Worm (Caenorhabditis elegans) whole organism, mixed stage, embryonic: ENCODE results near the gene C54F6.6.

Experiments used
- ceh-39 ChIP-seq: fragments of 150-350 bp; optimal IDR thresholded peaks from 2 replicates; lab custom pipeline; 2014; ENCODE audit warnings: missing biosample characterization, missing genetic modification characterization
- ceh-43 ChIP-seq: fragments of 200-800 bp; sonication (Bioruptor generic); optimal IDR thresholded peaks from 2 replicates; lab custom pipeline; 2018; ENCODE audit warnings: mild to moderate bottlenecking, missing genetic modification characterization, moderate library complexity, missing compliant biosample characterization
- ceh-83 ChIP-seq: fragments of 200-800 bp; sonication (Bioruptor generic); optimal IDR thresholded peaks from 2 replicates; lab custom pipeline; 2018; ENCODE audit warnings: mild to moderate bottlenecking, missing genetic modification characterization, missing compliant biosample characterization
- ces-1 ChIP-seq: fragments of 150-350 bp; optimal IDR thresholded peaks from 2 replicates; lab custom pipeline; 2014; ENCODE audit warnings: missing biosample characterization, missing genetic modification reagents, missing genetic modification characterization
- cnd-1 ChIP-seq: fragments of 200-800 bp; sonication (Bioruptor generic); optimal IDR thresholded peaks from 2 replicates; lab custom pipeline; 2018; ENCODE audit warnings: mild to moderate bottlenecking, missing genetic modification characterization, missing compliant biosample characterization
- drap-1 ChIP-seq: fragments of 200-800 bp; sonication (Bioruptor generic); optimal IDR thresholded peaks from 3 replicates; lab custom pipeline; 2018; ENCODE audit warnings: mild to moderate bottlenecking, missing genetic modification characterization, missing compliant biosample characterization
- elt-1 ChIP-seq: sonication (generic microtip); optimal IDR thresholded peaks from 2 replicates; lab custom pipeline; 2017; ENCODE audit warnings: missing genetic modification characterization, mild to moderate bottlenecking, missing compliant biosample characterization, antibody characterized with exemption, moderate library complexity, borderline replicate concordance; ENCODE audit not compliant: insufficient read depth
- flh-1 ChIP-seq: fragments of 200-800 bp; sonication (Bioruptor generic); optimal IDR thresholded peaks from 2 replicates; lab custom pipeline; 2018; ENCODE audit warnings: mild to moderate bottlenecking, missing genetic modification characterization, moderate library complexity, missing compliant biosample characterization
- ham-2 ChIP-seq: fragments of 200-800 bp; sonication (Bioruptor generic); optimal IDR thresholded peaks from 2 replicates; lab custom pipeline; 2018; ENCODE audit warnings: mild to moderate bottlenecking, missing genetic modification characterization, missing compliant biosample characterization
- hlh-1 ChIP-seq: fragments of 150-350 bp; optimal IDR thresholded peaks from 2 replicates; lab custom pipeline; 2014; ENCODE audit warnings: missing biosample characterization, missing genetic modification reagents, missing genetic modification characterization
- lin-13 ChIP-seq: fragments of 150-350 bp; optimal IDR thresholded peaks from 2 replicates; lab custom pipeline; 2014; ENCODE audit warnings: missing biosample characterization, missing genetic modification characterization
- lin-32 ChIP-seq: fragments of 200-800 bp; sonication (Bioruptor generic); optimal IDR thresholded peaks from 2 replicates; lab custom pipeline; 2018; ENCODE audit warnings: mild to moderate bottlenecking, missing genetic modification characterization, missing compliant biosample characterization
- lsy-2 ChIP-seq: fragments of 150-350 bp; optimal IDR thresholded peaks from 2 replicates; lab custom pipeline; 2014; ENCODE audit warnings: missing biosample characterization, missing genetic modification characterization
- mab-5 ChIP-seq: fragments of 150-350 bp; optimal IDR thresholded peaks from 2 replicates; lab custom pipeline; 2014; ENCODE audit warnings: missing biosample characterization, missing genetic modification characterization
- mep-1 ChIP-seq: fragments of 150-350 bp; optimal IDR thresholded peaks from 2 replicates; lab custom pipeline; 2017; ENCODE audit warnings: missing biosample characterization, missing genetic modification reagents, missing genetic modification characterization, inconsistent platforms
- mls-2 ChIP-seq: sonication (generic microtip); optimal IDR thresholded peaks from 2 replicates; lab custom pipeline; 2016; ENCODE audit warnings: mild to moderate bottlenecking, missing genetic modification characterization, moderate library complexity, missing compliant biosample characterization
- nhr-12 ChIP-seq: fragments of 150-350 bp; optimal IDR thresholded peaks from 2 replicates; lab custom pipeline; 2014; ENCODE audit warnings: missing biosample characterization, missing genetic modification characterization
- nhr-2 ChIP-seq: fragments of 150-350 bp; optimal IDR thresholded peaks from 2 replicates; lab custom pipeline; 2014; ENCODE audit warnings: missing biosample characterization, missing genetic modification characterization
- nhr-237 ChIP-seq: fragments of 150-350 bp; optimal IDR thresholded peaks from 2 replicates; lab custom pipeline; 2014; ENCODE audit warnings: missing biosample characterization, missing genetic modification characterization
- nhr-28 ChIP-seq: fragments of 150-350 bp; optimal IDR thresholded peaks from 2 replicates; lab custom pipeline; 2014; ENCODE audit warnings: missing biosample characterization, missing genetic modification characterization
- nhr-76 ChIP-seq: sonication (generic microtip); optimal IDR thresholded peaks from 2 replicates; lab custom pipeline; 2017; ENCODE audit warnings: missing biosample characterization, missing genetic modification characterization
- pha-4 ChIP-seq: fragments of 150-350 bp; optimal IDR thresholded peaks from 2 replicates; lab custom pipeline; 2018; ENCODE audit warnings: missing biosample characterization, missing genetic modification reagents, missing genetic modification characterization
- sem-2 ChIP-seq: fragments of 200-800 bp; sonication (Bioruptor generic); optimal IDR thresholded peaks from 2 replicates; lab custom pipeline; 2018; ENCODE audit warnings: mild to moderate bottlenecking, missing genetic modification characterization, missing compliant biosample characterization
- snpc-4 ChIP-seq: fragments of 150-350 bp; optimal IDR thresholded peaks from 2 replicates; lab custom pipeline; 2014; ENCODE audit warnings: missing biosample characterization, missing genetic modification characterization
- sptf-1 ChIP-seq: sonication (generic microtip); optimal IDR thresholded peaks from 2 replicates; lab custom pipeline; 2017; ENCODE audit warnings: mild to moderate bottlenecking, missing genetic modification characterization, moderate library complexity, missing compliant biosample characterization
- tbx-8 ChIP-seq: fragments of 200-800 bp; sonication (Bioruptor generic); optimal IDR thresholded peaks from 2 replicates; lab custom pipeline; 2018; ENCODE audit warnings: mild to moderate bottlenecking, missing genetic modification characterization, moderate library complexity, missing compliant biosample characterization
- unc-39 ChIP-seq: fragments of 150-350 bp; optimal IDR thresholded peaks from 2 replicates; lab custom pipeline; 2014; ENCODE audit warnings: missing biosample characterization, missing genetic modification characterization
- unc-62 ChIP-seq: fragments of 150-350 bp; optimal IDR thresholded peaks from 2 replicates; lab custom pipeline; 2014; ENCODE audit warnings: missing biosample characterization, missing genetic modification reagents, missing genetic modification characterization
- zip-8 ChIP-seq: fragments of 150-350 bp; optimal IDR thresholded peaks from 2 replicates; lab custom pipeline; 2014; ENCODE audit warnings: missing biosample characterization, missing genetic modification characterization
- ztf-11 ChIP-seq: fragments of 150-350 bp; optimal IDR thresholded peaks from 2 replicates; lab custom pipeline; 2014; ENCODE audit warnings: missing biosample characterization, missing genetic modification characterization

The C54F6.6 gene

ce11 chrV:7487518-7487917 is 36.0 kb upstream of the C54F6.6 start, which contains the start of gene srbc-7:
Gene srbc-7 (minus strand): TSS chrV:7487618.
- no peak for TF ChIP-seq lin-13 (tag; lab: Kevin White, UChicago)
- TF ChIP-seq drap-1 (GFP tag; lab: Kevin White, UChicago), result no peak
- no peak for TF ChIP-seq ces-1 (GFP tag; lab: Kevin White, UChicago)
- TF ChIP-seq tbx-8 (GFP tag; lab: Kevin White, UChicago), result no peak
- no peak for TF ChIP-seq flh-1
- TF ChIP-seq elt-1 (tag; lab: Kevin White, UChicago), result no peak
- TF ChIP-seq ceh-39, result no peak
- no peak for TF ChIP-seq unc-39
- no peak for TF ChIP-seq nhr-28 (tag; lab: Kevin White, UChicago)
- no peak for TF ChIP-seq mab-5
- TF ChIP-seq sptf-1 (tag; lab: Kevin White, UChicago), result no peak
- TF ChIP-seq cnd-1 (tag; lab: Kevin White, UChicago), result no peak
- TF ChIP-seq nhr-237, result no peak
- no peak for TF ChIP-seq hlh-1 (tag; lab: Kevin White, UChicago)
- no peak for TF ChIP-seq mep-1
- no peak for TF ChIP-seq sem-2 (GFP tag; lab: Kevin White, UChicago)
- TF ChIP-seq ceh-43 (GFP tag; lab: Kevin White, UChicago), result no peak
- TF ChIP-seq ham-2 (GFP tag; lab: Kevin White, UChicago), result no peak

- TF ChIP-seq tbx-8 (GFP tag; lab: Kevin White, UChicago) (no peak), drap-1 (GFP tag; lab: Kevin White, UChicago) (no peak), ceh-83 (GFP tag; lab: Kevin White, UChicago) (no peak), cnd-1 (tag; lab: Kevin White, UChicago) (no peak), elt-1 (tag; lab: Kevin White, UChicago) (no peak), snpc-4 (tag; lab: Kevin White, UChicago) (no peak), pha-4 (tag; lab: Kevin White, UChicago) (no peak), nhr-76 (tag; lab: Kevin White, UChicago) (no peak), hlh-1 (tag; lab: Kevin White, UChicago) (no peak), mls-2 (tag; lab: Kevin White, UChicago) (no peak), zip-8 (no peak), lin-32 (no peak), nhr-237 (no peak), ceh-43 (GFP tag; lab: Kevin White, UChicago) (no peak)
Observed at ce11 chrV:7490340-7490739, 33.2 kb upstream of the C54F6.6 start, which contains the start of gene srbc-9. Gene srbc-9 (minus strand): TSS chrV:7490440.

ce11 chrV:7492924-7493323 is 30.6 kb upstream of the C54F6.6 start, which contains the start of gene srbc-10:
Gene srbc-10 (minus strand): TSS chrV:7493024.
- TF ChIP-seq nhr-28 (tag; lab: Kevin White, UChicago) (no peak), flh-1 (no peak), mab-5 (no peak), drap-1 (GFP tag; lab: Kevin White, UChicago) (no peak), nhr-2 (tag; lab: Kevin White, UChicago) (no peak), nhr-12 (tag; lab: Kevin White, UChicago) (no peak)

ce11 chrV:7495189-7495588 is 28.3 kb upstream of the C54F6.6 start, which contains the start of gene srbc-11:
Gene srbc-11 (minus strand): TSS chrV:7495289.
- TF ChIP-seq ceh-83 (GFP tag; lab: Kevin White, UChicago), result no peak
- TF ChIP-seq, all 35 proteins: peak for 0

DNA sequence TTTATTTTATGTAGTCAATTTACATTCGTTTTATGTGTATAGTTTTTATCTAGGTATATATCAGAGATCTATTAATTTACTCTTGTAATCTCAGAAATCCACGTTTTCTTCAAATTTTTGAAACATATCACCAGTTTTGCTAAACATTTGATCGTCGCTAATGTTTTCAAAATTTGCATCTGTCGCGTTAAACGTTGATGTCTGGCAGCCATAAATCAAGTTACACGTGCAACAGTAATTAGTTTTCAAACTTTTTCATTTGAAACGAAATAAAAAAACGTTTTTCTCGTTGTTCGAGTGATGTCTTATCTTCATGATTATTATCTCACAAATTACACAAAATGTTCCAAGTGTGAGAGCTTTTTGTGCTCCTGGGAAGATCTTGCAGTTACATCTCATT is 26.1 kb upstream of the C54F6.6 start, which contains the start of gene srh-79:
Gene srh-79, plus strand, starts transcription at position 301 of the 400 bp plus-strand sequence.
- TF ChIP-seq ceh-39 (no peak), lin-32 (no peak), nhr-12 (tag; lab: Kevin White, UChicago) (no peak), sem-2 (GFP tag; lab: Kevin White, UChicago) (no peak), sptf-1 (tag; lab: Kevin White, UChicago) (no peak), unc-62 (no peak), ces-1 (GFP tag; lab: Kevin White, UChicago) (no peak), ztf-11 (tag; lab: Kevin White, UChicago) (no peak), cnd-1 (tag; lab: Kevin White, UChicago) (no peak), lsy-2 (tag; lab: Kevin White, UChicago) (no peak)
